Worm (Caenorhabditis elegans) whole organism, early embryonic: ENCODE measurements around the gene arrd-3.

Experiments used
- B0310.2 ChIP-seq: sonication (generic microtip); optimal IDR thresholded peaks from 2 replicates; lab custom pipeline; 2016; ENCODE audit warnings: mild to moderate bottlenecking, missing genetic modification characterization, missing compliant biosample characterization
- F13C5.2 ChIP-seq: sonication (generic microtip); optimal IDR thresholded peaks from 2 replicates; lab custom pipeline; 2017; ENCODE audit warnings: mild to moderate bottlenecking, missing genetic modification characterization, inconsistent platforms, missing compliant biosample characterization
- aly-1 ChIP-seq: sonication (generic microtip); optimal IDR thresholded peaks from 2 replicates; lab custom pipeline; 2016; ENCODE audit warnings: missing genetic modification characterization, missing compliant biosample characterization
- ama-1 ChIP-seq: fragments of 150-350 bp; optimal IDR thresholded peaks from 2 replicates; lab custom pipeline; 2014
- ceh-13 ChIP-seq: fragments of 200-800 bp; sonication (Bioruptor generic); optimal IDR thresholded peaks from 2 replicates; lab custom pipeline; 2018; ENCODE audit warnings: mild to moderate bottlenecking, missing genetic modification characterization, missing compliant biosample characterization
- ceh-36 ChIP-seq: sonication (generic microtip); optimal IDR thresholded peaks from 2 replicates; lab custom pipeline; 2016; ENCODE audit warnings: missing genetic modification characterization, inconsistent platforms, missing compliant biosample characterization
- ets-7 ChIP-seq: sonication (generic microtip); optimal IDR thresholded peaks from 2 replicates; lab custom pipeline; 2016; ENCODE audit warnings: missing genotype, missing genetic modification characterization, missing compliant biosample characterization
- flt-1 ChIP-seq: fragments of 200-800 bp; sonication (Bioruptor generic); IDR thresholded peaks from 2 replicates; pipeline ENCODE4 v1.3.6; 2022; ENCODE audit warnings: missing genetic modification characterization, missing compliant biosample characterization
- hmbx-1 ChIP-seq: sonication (generic microtip); optimal IDR thresholded peaks from 2 replicates; lab custom pipeline; 2016; ENCODE audit warnings: mild to moderate bottlenecking, missing genetic modification characterization, missing compliant biosample characterization
- hmg-4 ChIP-seq: fragments of 200-800 bp; sonication (Bioruptor generic); optimal IDR thresholded peaks from 2 replicates; lab custom pipeline; 2018; ENCODE audit warnings: mild to moderate bottlenecking, missing genetic modification characterization, missing compliant biosample characterization
- hnd-1 ChIP-seq: sonication (generic microtip); optimal IDR thresholded peaks from 2 replicates; lab custom pipeline; 2016; ENCODE audit warnings: missing genetic modification characterization, missing compliant biosample characterization
- pes-1 ChIP-seq: fragments of 200-800 bp; sonication (Bioruptor generic); IDR thresholded peaks from 2 replicates; pipeline ENCODE4 v1.3.6; 2022; ENCODE audit warnings: missing genetic modification reagents, missing genetic modification characterization, missing compliant biosample characterization
- scrt-1 ChIP-seq: fragments of 200-800 bp; sonication (Bioruptor generic); IDR thresholded peaks from 2 replicates; pipeline ENCODE4 v1.3.6; 2022; ENCODE audit warnings: missing genetic modification characterization, missing compliant biosample characterization
- sea-1 ChIP-seq: fragments of 200-800 bp; sonication (Bioruptor generic); conservative IDR thresholded peaks from 2 replicates; pipeline ENCODE4 v1.3.6; 2022; ENCODE audit warnings: missing genetic modification characterization, missing compliant biosample characterization
- tbx-11 ChIP-seq: fragments of 200-800 bp; sonication (Bioruptor generic); IDR thresholded peaks from 2 replicates; pipeline ENCODE4 v1.3.6; 2022; ENCODE audit warnings: missing genetic modification characterization, missing compliant biosample characterization
- tbx-37 ChIP-seq: fragments of 200-800 bp; sonication (Bioruptor generic); conservative IDR thresholded peaks from 2 replicates; pipeline ENCODE4 v1.3.6; 2022; ENCODE audit warnings: missing genetic modification reagents, missing genetic modification characterization, missing compliant biosample characterization
- tra-4 ChIP-seq: sonication (generic microtip); optimal IDR thresholded peaks from 2 replicates; lab custom pipeline; 2017; ENCODE audit warnings: missing genetic modification characterization, missing compliant biosample characterization

The arrd-3 gene

DNA sequence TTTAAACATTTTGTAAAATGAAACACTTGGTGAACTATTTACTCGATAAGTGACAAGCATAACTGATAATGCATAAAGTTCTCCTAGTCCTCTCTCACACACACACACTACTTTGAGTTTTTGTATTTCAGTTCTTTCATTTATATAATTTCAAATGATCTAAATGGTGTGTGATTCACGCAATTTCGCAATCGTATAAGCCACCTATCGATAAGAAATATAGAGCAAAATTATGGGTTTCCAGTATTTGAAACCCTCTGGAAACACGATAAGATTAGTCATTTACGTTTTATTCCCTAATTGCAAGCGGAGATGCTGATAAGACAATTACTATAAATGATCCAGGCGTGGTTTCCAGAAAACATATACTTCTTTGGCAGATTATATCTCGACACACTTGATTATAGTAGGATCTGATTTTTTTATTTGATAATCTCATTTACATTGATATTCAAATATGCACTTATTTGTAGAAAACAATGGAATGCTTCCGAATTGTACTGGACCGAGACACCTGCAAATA is at the start of gene arrd-3:
Gene arrd-3, plus strand, starts transcription at position 473 of the 523 bp plus-strand sequence.
- no peak for TF ChIP-seq scrt-1 (GFP tag; lab: Robert Waterston, UW)

DNA sequence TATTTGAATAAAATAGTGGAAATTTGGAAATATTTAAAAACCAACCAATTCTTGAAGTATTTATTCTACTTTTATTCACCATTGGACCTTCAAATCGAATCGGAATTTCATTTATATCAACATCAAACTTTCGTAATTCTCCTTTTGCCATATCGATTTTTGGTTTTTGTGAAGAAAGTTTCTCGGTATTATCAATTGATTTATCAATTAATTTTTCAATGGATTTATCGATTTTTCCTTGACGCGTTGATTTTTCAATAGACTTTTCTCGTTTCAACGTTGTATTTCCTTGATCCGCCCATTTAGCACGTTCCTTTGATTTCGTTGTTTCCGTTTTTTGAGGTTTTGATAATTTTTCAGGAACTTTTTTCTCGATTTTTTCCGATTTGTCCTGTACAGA is 43.0 kb upstream of the arrd-3 start:
- TF ChIP-seq tbx-37 (no peak), pes-1 (GFP tag; lab: Robert Waterston, UW) (no peak), hnd-1 (no peak), scrt-1 (GFP tag; lab: Robert Waterston, UW) (no peak), tra-4 (no peak), flt-1 (GFP tag; lab: Robert Waterston, UW) (no peak)

DNA sequence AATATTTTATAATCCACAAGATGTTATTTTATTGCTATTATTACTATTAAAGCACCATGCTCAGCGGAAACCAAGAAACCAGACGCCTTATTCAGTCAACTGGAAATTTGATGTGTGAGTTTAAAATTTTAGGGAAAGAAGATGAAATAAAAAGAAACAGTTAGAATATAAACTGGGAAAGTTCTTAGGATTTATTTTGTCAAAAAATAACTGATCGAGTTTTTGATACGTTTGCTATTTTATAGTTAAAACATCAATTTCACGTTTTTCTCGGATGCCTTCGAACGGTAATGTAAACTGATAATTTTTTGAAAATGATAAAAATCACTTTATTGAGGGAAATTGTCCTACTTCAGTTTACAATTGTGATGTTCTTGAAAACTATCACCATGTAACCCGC is 40.0 kb upstream of the arrd-3 start, which contains the start of gene C06C3.3:
Gene C06C3.3, minus strand, starts transcription at position 101 of the 400 bp plus-strand sequence.
- no peak for TF ChIP-seq ama-1 (lab: Kevin White, UChicago)
- no peak for TF ChIP-seq tra-4
- no peak for TF ChIP-seq tbx-11 (GFP tag; lab: Robert Waterston, UW)
- TF ChIP-seq hmg-4 (GFP tag; lab: Kevin White, UChicago), result no peak
- TF ChIP-seq aly-1 (tag; lab: Kevin White, UChicago), result no peak
- no peak for TF ChIP-seq ceh-36 (tag; lab: Kevin White, UChicago)
- no peak for TF ChIP-seq F13C5.2 (tag; lab: Kevin White, UChicago)
- TF ChIP-seq scrt-1 (GFP tag; lab: Robert Waterston, UW), result no peak
- no peak for TF ChIP-seq ceh-13

DNA sequence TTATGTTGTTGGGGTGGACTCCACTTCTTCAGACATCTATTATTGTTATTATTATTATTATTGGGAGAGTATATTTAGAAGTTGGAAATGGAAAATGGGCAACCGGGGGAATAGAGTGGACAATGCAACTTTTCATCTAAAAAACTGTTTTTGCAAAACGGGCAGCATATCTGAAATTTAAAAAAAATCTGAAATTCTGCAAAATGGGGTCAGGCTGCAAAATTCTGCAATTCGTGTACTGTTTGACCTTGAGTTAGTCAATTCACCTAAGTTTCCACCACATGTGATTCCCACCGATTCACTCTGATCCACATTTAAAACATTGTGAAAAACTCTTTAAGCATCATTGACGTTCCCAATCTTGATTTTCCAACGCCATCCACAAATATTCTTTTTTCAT is 39.4 kb upstream of the arrd-3 start, which contains the start of gene C06C3.4:
Gene C06C3.4, plus strand, starts transcription at position 301 of the 400 bp plus-strand sequence.
- TF ChIP-seq ceh-36 (tag; lab: Kevin White, UChicago) (no peak), B0310.2 (tag; lab: Kevin White, UChicago) (no peak), aly-1 (tag; lab: Kevin White, UChicago) (no peak), scrt-1 (GFP tag; lab: Robert Waterston, UW) (no peak), F13C5.2 (tag; lab: Kevin White, UChicago) (no peak), ceh-13 (no peak), tra-4 (no peak), sea-1 (no peak)

DNA sequence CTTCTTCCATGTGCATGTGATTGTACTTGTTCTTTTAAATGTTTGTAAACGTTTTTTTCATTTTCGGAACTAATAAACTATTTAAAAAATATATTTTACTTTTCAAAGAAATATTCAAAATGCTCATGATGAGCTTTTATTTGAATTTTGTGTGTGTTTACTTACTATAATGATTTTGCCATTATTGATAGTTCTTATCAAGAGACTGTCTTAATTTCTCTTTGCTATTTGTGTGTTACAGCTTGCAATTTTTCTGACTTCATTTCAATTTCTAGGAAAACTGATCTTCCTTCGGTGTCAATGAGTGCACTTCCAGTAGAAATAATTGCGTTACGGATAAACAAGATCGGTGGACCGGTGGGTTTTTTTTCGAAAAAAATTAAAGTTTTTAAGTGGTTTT is 37.6 kb upstream of the arrd-3 start, which contains the start of gene C06C3.12:
Gene C06C3.12, plus strand, starts transcription at position 301 of the 400 bp plus-strand sequence.
- TF ChIP-seq ceh-36 (tag; lab: Kevin White, UChicago) (no peak), hmg-4 (GFP tag; lab: Kevin White, UChicago) (no peak)

DNA sequence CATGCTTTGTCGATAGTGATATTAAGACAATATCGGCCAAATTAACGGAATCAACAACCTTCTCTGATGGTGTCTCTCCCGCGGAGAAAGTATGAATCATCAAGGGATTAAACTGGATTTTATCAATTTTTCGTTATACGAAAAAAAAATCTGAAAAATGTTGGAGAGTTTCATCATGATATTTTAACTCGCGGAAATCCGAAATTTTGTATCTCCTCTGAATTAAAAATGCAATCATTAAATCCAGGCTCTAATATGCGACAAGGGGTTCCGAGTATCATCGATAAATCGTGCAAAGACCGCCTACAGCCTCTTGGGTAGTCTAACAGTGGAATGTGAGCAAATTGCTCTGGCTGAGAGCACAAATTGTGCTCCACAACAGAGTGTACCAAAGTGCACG is 35.2 kb upstream of the arrd-3 start, which contains the start of gene C06C3.10:
Gene C06C3.10, minus strand, starts transcription at position 101 of the 400 bp plus-strand sequence.
- TF ChIP-seq sea-1 (no peak), pes-1 (GFP tag; lab: Robert Waterston, UW) (no peak), tbx-37 (no peak), hmbx-1 (tag; lab: Kevin White, UChicago) (no peak)

DNA sequence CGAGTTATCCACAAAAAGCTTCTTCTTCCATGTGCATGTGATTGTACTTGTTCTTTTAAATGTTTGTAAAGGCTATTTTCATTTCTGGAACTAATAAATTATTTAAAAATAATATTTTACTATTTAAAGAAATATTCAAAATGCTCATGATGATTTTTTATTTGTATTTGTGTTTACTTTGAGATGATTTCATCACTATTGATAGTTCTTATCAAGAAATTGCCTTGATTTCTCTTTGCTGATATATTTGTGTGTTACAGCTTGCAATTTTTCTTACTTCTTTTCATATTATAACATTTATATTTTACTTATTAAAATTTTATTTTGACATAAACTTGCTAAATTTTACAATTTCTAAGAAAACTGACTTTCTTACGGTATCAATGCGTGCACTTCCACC is 34.2 kb upstream of the arrd-3 start:
- TF ChIP-seq tbx-11 (GFP tag; lab: Robert Waterston, UW) (no peak), ceh-13 (no peak), sea-1 (no peak), flt-1 (GFP tag; lab: Robert Waterston, UW) (no peak), B0310.2 (tag; lab: Kevin White, UChicago) (no peak), ceh-36 (tag; lab: Kevin White, UChicago) (no peak), tbx-37 (no peak), tra-4 (no peak), pes-1 (GFP tag; lab: Robert Waterston, UW) (no peak), scrt-1 (GFP tag; lab: Robert Waterston, UW) (no peak), aly-1 (tag; lab: Kevin White, UChicago) (no peak), hnd-1 (no peak), ama-1 (lab: Kevin White, UChicago) (no peak), hmg-4 (GFP tag; lab: Kevin White, UChicago) (no peak), ets-7 (tag; lab: Kevin White, UChicago) (no peak)

DNA sequence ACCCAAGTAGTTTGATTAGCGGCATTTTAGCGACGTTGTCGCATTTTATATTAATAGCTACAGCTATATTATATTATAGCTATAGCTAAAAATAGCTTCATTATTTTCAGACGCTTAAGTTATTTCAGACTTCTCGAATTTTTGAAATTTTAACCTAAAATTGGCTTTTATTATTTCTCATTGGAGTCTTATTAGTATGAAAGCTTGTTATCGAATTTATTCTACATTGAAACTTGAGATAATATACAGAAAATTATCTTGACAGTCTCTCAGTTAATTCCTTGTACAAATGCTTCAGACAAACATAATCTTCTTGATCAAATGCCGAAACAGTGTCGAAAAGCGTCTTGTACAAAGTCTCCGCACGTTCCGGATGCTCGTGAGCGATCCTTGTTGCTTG is 32.6 kb upstream of the arrd-3 start, which contains the start of gene srh-48:
Gene srh-48, plus strand, starts transcription at position 301 of the 400 bp plus-strand sequence.
- no peak for TF ChIP-seq ceh-36 (tag; lab: Kevin White, UChicago)
- no peak for TF ChIP-seq tbx-11 (GFP tag; lab: Robert Waterston, UW)
- no peak for TF ChIP-seq ama-1 (lab: Kevin White, UChicago)
- no peak for TF ChIP-seq scrt-1 (GFP tag; lab: Robert Waterston, UW)
- TF ChIP-seq ets-7 (tag; lab: Kevin White, UChicago), result no peak
- no peak for TF ChIP-seq tbx-37
- no peak for TF ChIP-seq hnd-1
- no peak for TF ChIP-seq pes-1 (GFP tag; lab: Robert Waterston, UW)
- TF ChIP-seq hmg-4 (GFP tag; lab: Kevin White, UChicago), result no peak
- no peak for TF ChIP-seq F13C5.2 (tag; lab: Kevin White, UChicago)
- TF ChIP-seq tra-4, result no peak
- no peak for TF ChIP-seq hmbx-1 (tag; lab: Kevin White, UChicago)
- TF ChIP-seq aly-1 (tag; lab: Kevin White, UChicago), result no peak
- TF ChIP-seq flt-1 (GFP tag; lab: Robert Waterston, UW), result no peak
- TF ChIP-seq B0310.2 (tag; lab: Kevin White, UChicago), result no peak
- TF ChIP-seq sea-1, result no peak
- TF ChIP-seq ceh-13, result no peak
